Fruit fly (Drosophila melanogaster): ENCODE results near the gene D19A.
A peak's percentile ranks its signal among the peaks of the same experiment; 100 is the strongest.

Gene D19A

dm6 chr3L:6188995-6189927 lies at the start of gene D19A, which contains the start of gene CG7386 (continued):
- TF ChIP-seq CG2875 (GFP tag; optimal IDR thresholded peaks at IDR 0.05) = no peak
- TF ChIP-seq CG12104 (GFP tag; optimal IDR thresholded peaks at IDR 0.05) = peak; percentile 7
- TF ChIP-seq emc (GFP tag; optimal IDR thresholded peaks at IDR 0.05) = peak; percentile 19
- TF ChIP-seq CG8388 (GFP tag; optimal IDR thresholded peaks at IDR 0.05) = peak; percentile 30
- TF ChIP-seq gsb (GFP tag; IDR thresholded peaks at IDR 0.05) = peak; percentile 15; the same call in 1 of the 2 replicates
- no peak for TF ChIP-seq cato (GFP tag; optimal IDR thresholded peaks at IDR 0.05; ENCODE audit: borderline replicate concordance)
- no peak for TF ChIP-seq dati (GFP tag; IDR thresholded peaks at IDR 0.05)
- peak; percentile 34 for TF ChIP-seq bcd (GFP tag; optimal IDR thresholded peaks at IDR 0.05)
- peak; percentile 22 for TF ChIP-seq Myb (GFP tag; optimal IDR thresholded peaks at IDR 0.05)
- TF ChIP-seq inv (GFP tag; IDR thresholded peaks at IDR 0.05; ENCODE audit: partially characterized antibody) = 0 out of 2 replicates have a peak, but pooled peaks have one; percentile 21
- no peak for TF ChIP-seq Lhr (GFP tag; optimal IDR thresholded peaks at IDR 0.05)
- TF ChIP-seq D19B (GFP tag; optimal IDR thresholded peaks at IDR 0.05) = peak; percentile 63
- no peak for TF ChIP-seq CG4404 (GFP tag; IDR thresholded peaks at IDR 0.05)
- no peak for TF ChIP-seq BtbVII (GFP tag; optimal IDR thresholded peaks at IDR 0.05)
- TF ChIP-seq nau (GFP tag; optimal IDR thresholded peaks at IDR 0.05) = no peak
- no peak for TF ChIP-seq CG1529 (GFP tag; optimal IDR thresholded peaks at IDR 0.05)
- no peak for TF ChIP-seq da (GFP tag; optimal IDR thresholded peaks at IDR 0.05)
- TF ChIP-seq vvl (GFP tag; IDR thresholded peaks at IDR 0.05) = peak; percentile 97
- no peak for TF ChIP-seq Hey (tag; optimal IDR thresholded peaks at IDR 0.05)
- no peak for TF ChIP-seq ato (GFP tag; IDR thresholded peaks at IDR 0.05; ENCODE audit: partially characterized antibody)
- no peak for TF ChIP-seq hkb (optimal IDR thresholded peaks at IDR 0.05)
- TF ChIP-seq hkb (GFP tag; IDR thresholded peaks at IDR 0.05) = peak; percentile 37; the same call in 1 of the 2 replicates
- no peak for TF ChIP-seq zen2 (GFP tag; IDR thresholded peaks at IDR 0.05; ENCODE audit: partially characterized antibody)
- TF ChIP-seq CG10462 (GFP tag; optimal IDR thresholded peaks at IDR 0.05) = no peak
- TF ChIP-seq B-H1 (GFP tag; IDR thresholded peaks at IDR 0.05) = peak; percentile 16; the same call in 2 of the 3 replicates
- no peak for TF ChIP-seq chinmo (GFP tag; IDR thresholded peaks at IDR 0.05; ENCODE audit: partially characterized antibody)
- TF ChIP-seq CG11398 (GFP tag; optimal IDR thresholded peaks at IDR 0.05) = no peak
- peak; percentile 75 for TF ChIP-seq CG6689 (GFP tag; IDR thresholded peaks at IDR 0.05)
- peak; percentile 77 for TF ChIP-seq H15 (GFP tag; IDR thresholded peaks at IDR 0.05)
- TF ChIP-seq YL-1 (GFP tag; optimal IDR thresholded peaks at IDR 0.05) = peak; percentile 52
- no peak for TF ChIP-seq Eip74EF (GFP tag; optimal IDR thresholded peaks at IDR 0.05)
- no peak for TF ChIP-seq h (optimal IDR thresholded peaks at IDR 0.05)
- peak; percentile 45 for TF ChIP-seq dmrt99B (tag; optimal IDR thresholded peaks at IDR 0.05)
- no peak for TF ChIP-seq CG3065 (GFP tag; optimal IDR thresholded peaks at IDR 0.05)
- TF ChIP-seq CG3281 (GFP tag; optimal IDR thresholded peaks at IDR 0.05) = peak; percentile 38
- TF ChIP-seq Neu2 (GFP tag; optimal IDR thresholded peaks at IDR 0.05; ENCODE audit: borderline replicate concordance) = no peak
- TF ChIP-seq H2.0 (GFP tag; IDR thresholded peaks at IDR 0.05) = peak; percentile 59
- TF ChIP-seq CG9609 (GFP tag; optimal IDR thresholded peaks at IDR 0.05) = peak; percentile 45
- TF ChIP-seq pb (GFP tag; optimal IDR thresholded peaks at IDR 0.05) = peak; percentile 46
- no peak for TF ChIP-seq tna (GFP tag; IDR thresholded peaks at IDR 0.05; ENCODE audit: partially characterized antibody)
- TF ChIP-seq CG17359 (tag; optimal IDR thresholded peaks at IDR 0.05) = peak; percentile 44
- TF ChIP-seq Rfx (GFP tag; IDR thresholded peaks at IDR 0.05) = peak; percentile 85
- no peak for TF ChIP-seq Sin3A (optimal IDR thresholded peaks at IDR 0.05)
- TF ChIP-seq CG2202 (tag; optimal IDR thresholded peaks at IDR 0.05) = no peak
- TF ChIP-seq Ravus (GFP tag; IDR thresholded peaks at IDR 0.05) = no peak
- no peak for TF ChIP-seq luna (GFP tag; optimal IDR thresholded peaks at IDR 0.05)
- TF ChIP-seq fu2 (GFP tag; optimal IDR thresholded peaks at IDR 0.05) = peak; percentile 9
- TF ChIP-seq CG16863 (GFP tag; optimal IDR thresholded peaks at IDR 0.05) = peak; percentile 32
- peak; percentile 54 for TF ChIP-seq Fer3 (tag; optimal IDR thresholded peaks at IDR 0.05)
